Fruit fly (Drosophila melanogaster) whole organism, adult: ENCODE results near the gene Ctr1B.

Experiments
- CG11617 ChIP-seq: fragments of 200-800 bp; sonication (Bioruptor generic); optimal IDR thresholded peaks from 2 replicates; lab custom pipeline; 2017; ENCODE audit warnings: mild to moderate bottlenecking, missing biosample characterization, missing genetic modification reagents, missing genetic modification characterization
- CG12768 ChIP-seq: fragments of 200-800 bp; sonication (Bioruptor generic); optimal IDR thresholded peaks from 2 replicates; lab custom pipeline; 2017; ENCODE audit warnings: missing biosample characterization, missing genetic modification characterization, mild to moderate bottlenecking, moderate library complexity, missing genetic modification reagents
- CG14711 ChIP-seq: fragments of 200-800 bp; sonication (Bioruptor generic); optimal IDR thresholded peaks from 2 replicates; lab custom pipeline; 2018; ENCODE audit warnings: missing biosample characterization, mild to moderate bottlenecking, missing genetic modification characterization, moderate library complexity
- CG1620 ChIP-seq: fragments of 200-800 bp; sonication (Bioruptor generic); optimal IDR thresholded peaks from 2 replicates; lab custom pipeline; 2016; ENCODE audit warnings: missing biosample characterization, missing genetic modification characterization
- CG33017 ChIP-seq: fragments of 200-800 bp; sonication (Bioruptor generic); optimal IDR thresholded peaks from 2 replicates; lab custom pipeline; 2018; ENCODE audit warnings: missing biosample characterization, mild to moderate bottlenecking, missing genetic modification characterization, moderate library complexity
- CG5204 ChIP-seq: fragments of 200-800 bp; sonication (Bioruptor generic); optimal IDR thresholded peaks from 2 replicates; lab custom pipeline; 2016; ENCODE audit warnings: missing biosample characterization, missing genetic modification characterization
- CG7045 ChIP-seq: fragments of 200-800 bp; sonication (Bioruptor generic); optimal IDR thresholded peaks from 2 replicates; lab custom pipeline; 2017; ENCODE audit warnings: missing biosample characterization, mild to moderate bottlenecking, missing genetic modification characterization
- Clk ChIP-seq: fragments of 200-800 bp; sonication (Bioruptor generic); optimal IDR thresholded peaks from 2 replicates; lab custom pipeline; 2017; ENCODE audit warnings: missing biosample characterization, missing genetic modification characterization
- Hr96 ChIP-seq: fragments of 200-800 bp; sonication (Bioruptor generic); optimal IDR thresholded peaks from 2 replicates; lab custom pipeline; 2016; ENCODE audit warnings: missing biosample characterization, missing genetic modification characterization
- bab1 ChIP-seq: fragments of 200-800 bp; sonication (Bioruptor generic); optimal IDR thresholded peaks from 3 replicates; lab custom pipeline; 2019; ENCODE audit warnings: missing biosample characterization, mild to moderate bottlenecking, missing genetic modification characterization, moderate library complexity
- cic ChIP-seq: fragments of 200-800 bp; sonication (Bioruptor generic); optimal IDR thresholded peaks from 2 replicates; lab custom pipeline; 2017; ENCODE audit warnings: missing biosample characterization, mild to moderate bottlenecking, missing genetic modification characterization, moderate library complexity
- kay ChIP-seq: fragments of 200-800 bp; sonication (Bioruptor generic); peaks from one replicate; lab custom pipeline; 2016; ENCODE audit warnings: missing biosample characterization, missing genetic modification characterization, borderline replicate concordance
- ovo ChIP-seq: fragments of 200-800 bp; sonication (Bioruptor generic); optimal IDR thresholded peaks from 2 replicates; lab custom pipeline; 2016; ENCODE audit warnings: missing biosample characterization, missing genetic modification characterization

dm6 chr3R:8343251-8343744 is 25.9 kb downstream of the Ctr1B start, which contains the start of the genes PNKP and COX7AL:
- TF ChIP-seq Hr96 (GFP tag; lab: Kevin White, UChicago) (no peak), CG14711 (tag; lab: Kevin White, UChicago) (no peak), bab1 (GFP tag; lab: Kevin White, UChicago) (no peak), Clk (GFP tag; lab: Kevin White, UChicago) (no peak), CG12768 (GFP tag; lab: Kevin White, UChicago) (no peak), cic (GFP tag; lab: Kevin White, UChicago) (no peak), CG33017 (tag; lab: Kevin White, UChicago) (no peak), CG5204 (no peak), kay (GFP tag; lab: Kevin White, UChicago) (no peak), CG1620 (GFP tag; lab: Kevin White, UChicago) (no peak), CG7045 (GFP tag; lab: Kevin White, UChicago) (no peak), ovo (GFP tag; lab: Kevin White, UChicago) (no peak), CG11617 (GFP tag; lab: Kevin White, UChicago) (no peak)
